Comparison of ENCODE assay signal across 1 fruit fly cellular context in the genomic region with DNA sequence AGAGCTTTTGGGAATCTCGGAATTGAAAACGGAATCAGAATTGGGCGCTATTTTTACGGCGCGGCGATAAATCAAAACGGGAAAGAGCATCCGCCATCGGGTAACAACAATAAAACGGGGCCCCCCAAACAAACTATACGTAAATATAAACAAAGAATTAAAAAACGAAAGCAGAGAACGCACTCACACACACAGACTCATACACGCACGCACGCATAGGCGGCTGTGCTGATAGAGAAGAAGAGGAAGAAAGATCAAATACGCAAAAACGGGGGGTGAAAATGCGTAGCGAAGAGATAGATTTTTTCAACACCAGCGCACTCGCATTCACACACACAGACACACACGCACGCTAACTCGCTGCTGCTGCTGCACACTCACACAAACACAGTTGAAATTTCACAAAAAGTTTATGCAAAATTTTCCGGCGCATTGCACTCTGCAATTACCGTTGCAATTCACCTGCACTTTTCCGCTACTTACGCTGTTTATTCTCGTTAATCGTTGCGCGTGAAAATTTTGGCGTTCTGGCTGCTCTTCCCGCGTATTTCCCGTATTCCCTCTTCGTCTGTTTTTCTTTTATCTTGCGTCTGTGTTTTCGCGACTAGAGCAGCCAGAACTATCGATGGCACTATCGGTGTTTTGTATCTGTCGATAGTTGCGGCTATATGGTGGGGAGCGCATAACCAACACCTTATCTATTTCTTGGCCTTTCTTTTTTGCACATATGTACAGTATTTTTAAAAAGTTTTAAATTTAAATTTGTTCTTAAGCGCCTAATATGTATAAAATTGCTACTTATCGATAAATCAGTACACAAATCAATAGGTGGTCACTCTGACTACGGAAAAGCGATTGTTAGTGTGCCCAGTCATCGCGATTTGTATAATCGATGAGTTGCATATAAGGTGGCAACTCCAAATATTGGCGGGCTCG.
TF ChIP-seq lines count a peak whose summit lies in the region.

CG31122 (minus strand) TSS at position 596 of the 936 bp plus-strand sequence.

TF ChIP-seq in whole organism, embryonic, 481 proteins besides CTCF, POLR2A, EP300 and RAD21 (continued from another document):
- peak; percentile 44 for TF ChIP-seq p53 (GFP tag; optimal IDR thresholded peaks at IDR 0.05; lab: Kevin White, UChicago)
- no peak for TF ChIP-seq CG17802 (tag; optimal IDR thresholded peaks at IDR 0.05; lab: Kevin White, UChicago)
- TF ChIP-seq dimm (GFP tag; IDR thresholded peaks at IDR 0.05; lab: Robert Waterston, UW), result no peak
- peak; percentile 49 for TF ChIP-seq CG2712 (tag; optimal IDR thresholded peaks at IDR 0.05; lab: Kevin White, UChicago)
- no peak for TF ChIP-seq CG10366 (GFP tag; IDR thresholded peaks at IDR 0.05; lab: Robert Waterston, UW)
- no peak for TF ChIP-seq wor (GFP tag; IDR thresholded peaks at IDR 0.05; lab: Robert Waterston, UW)
- TF ChIP-seq dpn (GFP tag; optimal IDR thresholded peaks at IDR 0.05; lab: Kevin White, UChicago), result peak; percentile 49 to 62
- TF ChIP-seq fu2 (GFP tag; optimal IDR thresholded peaks at IDR 0.05; lab: Kevin White, UChicago), result no peak
- TF ChIP-seq ash1 (GFP tag; optimal IDR thresholded peaks at IDR 0.05; lab: Kevin White, UChicago), result no peak
- TF ChIP-seq hth (optimal IDR thresholded peaks at IDR 0.05; lab: Kevin White, UChicago), result no peak
- TF ChIP-seq trem (tag; optimal IDR thresholded peaks at IDR 0.05; lab: Kevin White, UChicago), result peak; percentile 86
- TF ChIP-seq H15 (GFP tag; IDR thresholded peaks at IDR 0.05; lab: Robert Waterston, UW), result no peak
- TF ChIP-seq CG15269 (tag; optimal IDR thresholded peaks at IDR 0.05; lab: Kevin White, UChicago), result no peak
- TF ChIP-seq inv (GFP tag; IDR thresholded peaks at IDR 0.05; lab: Robert Waterston, UW; ENCODE audit: partially characterized antibody), result peak; percentile 95
- TF ChIP-seq Mrtf (GFP tag; IDR thresholded peaks at IDR 0.05; lab: Robert Waterston, UW), result no peak
- TF ChIP-seq bsh (GFP tag; optimal IDR thresholded peaks at IDR 0.05; lab: Kevin White, UChicago), result peak in 1 of 2 experiments; percentile 28
- no peak for TF ChIP-seq en (GFP tag; optimal IDR thresholded peaks at IDR 0.05; lab: Kevin White, UChicago)
- no peak for TF ChIP-seq CG10979 (tag; optimal IDR thresholded peaks at IDR 0.05; lab: Kevin White, UChicago)
- peak; percentile 50 for TF ChIP-seq Bteb2 (GFP tag; optimal IDR thresholded peaks at IDR 0.05; lab: Kevin White, UChicago)
- TF ChIP-seq MBD-R2 (GFP tag; IDR thresholded peaks at IDR 0.05; lab: Robert Waterston, UW), result peak; percentile 49
- TF ChIP-seq emc (GFP tag; optimal IDR thresholded peaks at IDR 0.05; lab: Kevin White, UChicago), result no peak
- TF ChIP-seq Neu2 (GFP tag; optimal IDR thresholded peaks at IDR 0.05; lab: Kevin White, UChicago; ENCODE audit: borderline replicate concordance), result peak; percentile 91
- 0 out of 2 replicates have a peak, but pooled peaks have one; percentile 37 for TF ChIP-seq Xrp1 (GFP tag; IDR thresholded peaks at IDR 0.05; lab: Robert Waterston, UW)
- peak; percentile 3 for TF ChIP-seq Hmr (GFP tag; optimal IDR thresholded peaks at IDR 0.05; lab: Kevin White, UChicago)
- TF ChIP-seq lov (optimal IDR thresholded peaks at IDR 0.05; lab: Kevin White, UChicago), result no peak
- TF ChIP-seq lov (GFP tag; IDR thresholded peaks at IDR 0.05; lab: Robert Waterston, UW), result no peak
- no peak for TF ChIP-seq yki (optimal IDR thresholded peaks at IDR 0.05; lab: Kevin White, UChicago)
- peak; percentile 28 for TF ChIP-seq CG10431 (GFP tag; optimal IDR thresholded peaks at IDR 0.05; lab: Kevin White, UChicago)
- no peak for TF ChIP-seq Vsx1 (GFP tag; optimal IDR thresholded peaks at IDR 0.05; lab: Kevin White, UChicago)
- TF ChIP-seq pum (GFP tag; optimal IDR thresholded peaks at IDR 0.05; lab: Kevin White, UChicago), result peak; percentile 50
- TF ChIP-seq CG13424 (tag; optimal IDR thresholded peaks at IDR 0.05; lab: Kevin White, UChicago), result no peak
- TF ChIP-seq CG10267 (tag; optimal IDR thresholded peaks at IDR 0.05; lab: Kevin White, UChicago), result peak; percentile 73
- peak; percentile 11 for TF ChIP-seq bigmax (GFP tag; optimal IDR thresholded peaks at IDR 0.05; lab: Kevin White, UChicago)
- TF ChIP-seq tll (GFP tag; optimal IDR thresholded peaks at IDR 0.05; lab: Kevin White, UChicago), result no peak
- no peak for TF ChIP-seq repo (GFP tag; optimal IDR thresholded peaks at IDR 0.05; lab: Kevin White, UChicago)
- peak; percentile 72 for TF ChIP-seq CG42726 (GFP tag; IDR thresholded peaks at IDR 0.05; lab: Robert Waterston, UW; ENCODE audit: partially characterized antibody)
- no peak for TF ChIP-seq Sry-β (GFP tag; optimal IDR thresholded peaks at IDR 0.05; lab: Kevin White, UChicago)
- TF ChIP-seq sens-2 (GFP tag; IDR thresholded peaks at IDR 0.05; lab: Robert Waterston, UW), result 0 out of 2 replicates have a peak, but pooled peaks have one; percentile 12
- TF ChIP-seq Mes4 (GFP tag; optimal IDR thresholded peaks at IDR 0.05; lab: Kevin White, UChicago), result peak; percentile 36
- no peak for TF ChIP-seq Nf-YA (GFP tag; IDR thresholded peaks at IDR 0.05; lab: Robert Waterston, UW)
- no peak for TF ChIP-seq CG3838 (GFP tag; optimal IDR thresholded peaks at IDR 0.05; lab: Kevin White, UChicago)
- TF ChIP-seq CG6765 (GFP tag; optimal IDR thresholded peaks at IDR 0.05; lab: Kevin White, UChicago), result no peak
- no peak for TF ChIP-seq Fer3 (tag; optimal IDR thresholded peaks at IDR 0.05; lab: Kevin White, UChicago)
- no peak for TF ChIP-seq Tbp (GFP tag; optimal IDR thresholded peaks at IDR 0.05; lab: Kevin White, UChicago)
- TF ChIP-seq CG15696 (tag; optimal IDR thresholded peaks at IDR 0.05; lab: Kevin White, UChicago), result peak; percentile 23
- no peak for TF ChIP-seq CG15073 (GFP tag; optimal IDR thresholded peaks at IDR 0.05; lab: Kevin White, UChicago)
- TF ChIP-seq vfl (GFP tag; optimal IDR thresholded peaks at IDR 0.05; lab: Kevin White, UChicago), result peak; percentile 53
- TF ChIP-seq CG12299 (tag; optimal IDR thresholded peaks at IDR 0.05; lab: Kevin White, UChicago), result no peak
- no peak for TF ChIP-seq Usf (GFP tag; optimal IDR thresholded peaks at IDR 0.05; lab: Kevin White, UChicago)
- no peak for TF ChIP-seq Max (GFP tag; optimal IDR thresholded peaks at IDR 0.05; lab: Kevin White, UChicago)
- no peak for TF ChIP-seq croc (GFP tag; conservative IDR thresholded peaks at IDR 0.05; lab: Robert Waterston, UW)
- no peak for TF ChIP-seq CG18764 (GFP tag; optimal IDR thresholded peaks at IDR 0.05; lab: Kevin White, UChicago)
- TF ChIP-seq CG7839 (tag; optimal IDR thresholded peaks at IDR 0.05; lab: Kevin White, UChicago), result no peak
